Worm (Caenorhabditis elegans) whole organism, L1 larva: ENCODE data around the gene meg-2.

Experiments
- ama-1 ChIP-seq: fragments of 150-350 bp; optimal IDR thresholded peaks from 2 replicates; lab custom pipeline; 2014
- elt-3 ChIP-seq, 6 experiments: fragments of 150-350 bp in 1 of 6; sonication (generic microtip); optimal IDR thresholded peaks; 2 replicates each; lab custom pipeline; 2017 to 2018; ENCODE audit warnings: missing biosample characterization in 6 of 6, missing genetic modification characterization in 6 of 6, inconsistent platforms in 1 of 6
- fkh-10 ChIP-seq: sonication (generic microtip); optimal IDR thresholded peaks from 2 replicates; lab custom pipeline; 2017; ENCODE audit warnings: missing biosample characterization, missing genetic modification reagents, missing genetic modification characterization
- irx-1 ChIP-seq: sonication (generic microtip); optimal IDR thresholded peaks from 2 replicates; lab custom pipeline; 2016; ENCODE audit warnings: missing genetic modification characterization, missing compliant biosample characterization
- lin-15B ChIP-seq: fragments of 150-350 bp; sonication (generic microtip); optimal IDR thresholded peaks from 3 replicates; lab custom pipeline; 2014; ENCODE audit warnings: missing biosample characterization, missing genetic modification characterization
- mdl-1 ChIP-seq, 2 experiments: fragments of 150-350 bp; optimal IDR thresholded peaks; 2 replicates each; lab custom pipeline; 2014 to 2017; ENCODE audit warnings: missing biosample characterization in 2 of 2, missing genetic modification characterization in 2 of 2, inconsistent platforms in 1 of 2
- mep-1 ChIP-seq: fragments of 150-350 bp; optimal IDR thresholded peaks from 2 replicates; lab custom pipeline; 2014; ENCODE audit warnings: missing biosample characterization, missing genetic modification characterization
- nhr-237 ChIP-seq: fragments of 150-350 bp; optimal IDR thresholded peaks from 2 replicates; lab custom pipeline; 2014; ENCODE audit warnings: missing biosample characterization, missing genetic modification characterization
- nhr-28 ChIP-seq: fragments of 150-350 bp; optimal IDR thresholded peaks from 2 replicates; lab custom pipeline; 2014; ENCODE audit warnings: missing biosample characterization, missing genetic modification characterization
- nhr-84 ChIP-seq: sonication (generic microtip); optimal IDR thresholded peaks from 2 replicates; lab custom pipeline; 2017; ENCODE audit warnings: missing biosample characterization, missing genetic modification characterization
- skn-1 ChIP-seq: fragments of 150-350 bp; optimal IDR thresholded peaks from 2 replicates; lab custom pipeline; 2014; ENCODE audit warnings: missing biosample characterization, missing genetic modification characterization
- tbx-2 ChIP-seq: sonication (generic microtip); optimal IDR thresholded peaks from 2 replicates; lab custom pipeline; 2016; ENCODE audit warnings: missing genetic modification characterization, missing compliant biosample characterization
- unc-62 ChIP-seq: fragments of 150-350 bp; optimal IDR thresholded peaks from 2 replicates; lab custom pipeline; 2014; ENCODE audit warnings: missing biosample characterization, missing genetic modification reagents, missing genetic modification characterization
- unc-86 ChIP-seq: sonication (generic microtip); optimal IDR thresholded peaks from 2 replicates; lab custom pipeline; 2016; ENCODE audit warnings: missing genetic modification characterization, missing compliant biosample characterization

DNA sequence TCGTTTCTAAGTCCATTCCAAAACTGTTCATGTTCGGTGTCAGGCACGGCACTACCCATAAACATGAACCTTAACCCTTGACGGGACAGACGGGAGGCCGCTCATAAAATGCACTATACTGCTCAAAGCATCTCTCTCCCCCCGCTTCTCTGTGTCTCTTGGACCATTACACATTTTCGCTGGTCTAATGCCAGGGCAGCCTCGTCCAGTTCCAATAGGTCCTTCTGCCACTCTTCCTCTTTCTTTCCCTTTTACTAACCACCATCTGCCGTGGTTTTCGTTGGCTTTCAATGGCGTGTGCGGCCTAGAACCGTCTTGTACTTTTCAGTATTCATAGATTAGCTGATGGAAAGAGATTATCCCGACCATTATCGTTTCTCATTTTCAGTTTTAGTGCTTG, 22.2 kb upstream of the meg-2 start:
- TF ChIP-seq nhr-84 (tag; lab: Kevin White, UChicago) (no peak), unc-62 (GFP tag; lab: Kevin White, UChicago) (no peak), elt-3 (tag; optimal IDR thresholded peaks at IDR 0.05; lab: Kevin White, UChicago) (no peak), irx-1 (tag; lab: Kevin White, UChicago) (no peak), mdl-1 (tag; optimal IDR thresholded peaks at IDR 0.05; lab: Kevin White, UChicago) (no peak), unc-86 (no peak), fkh-10 (no peak), nhr-237 (tag; lab: Kevin White, UChicago) (no peak), tbx-2 (tag; lab: Kevin White, UChicago) (no peak), skn-1 (no peak), nhr-28 (no peak), ama-1 (no peak), mep-1 (tag; lab: Kevin White, UChicago) (no peak), lin-15B (tag; lab: Kevin White, UChicago) (no peak)
